Fruit fly (Drosophila melanogaster) whole organism, embryonic: ENCODE data around the gene Cyp4d14.
A peak's percentile ranks its signal among the peaks of the same experiment; 100 is the strongest.

Experiments used
- BEAF-32 ChIP-seq: fragments of 200-800 bp; sonication (Bioruptor generic); optimal IDR thresholded peaks from 3 replicates; lab custom pipeline; 2017; ENCODE audit warnings: missing biosample characterization, missing genetic modification characterization, mild to moderate bottlenecking, moderate library complexity, missing genetic modification reagents
- CG10543 ChIP-seq: fragments of 200-800 bp; sonication (Bioruptor generic); optimal IDR thresholded peaks from 3 replicates; lab custom pipeline; 2017; ENCODE audit warnings: missing biosample characterization, mild to moderate bottlenecking, missing genetic modification characterization, moderate library complexity
- CG10979 ChIP-seq: fragments of 200-800 bp; sonication (Bioruptor generic); optimal IDR thresholded peaks from 2 replicates; lab custom pipeline; 2018; ENCODE audit warnings: missing biosample characterization, mild to moderate bottlenecking, missing genetic modification characterization, moderate library complexity
- CG11247 ChIP-seq: fragments of 200-800 bp; sonication (Bioruptor generic); IDR thresholded peaks from 2 replicates; pipeline ENCODE4 v1.3.6; 2022; ENCODE audit warnings: missing biosample characterization, missing genetic modification characterization
- CG12744 ChIP-seq: fragments of 200-800 bp; sonication (Bioruptor generic); optimal IDR thresholded peaks from 2 replicates; lab custom pipeline; 2016; ENCODE audit warnings: missing biosample characterization, missing genetic modification characterization
- CG12769 ChIP-seq: fragments of 200-800 bp; sonication (Bioruptor generic); optimal IDR thresholded peaks from 2 replicates; lab custom pipeline; 2019; ENCODE audit warnings: missing biosample characterization, mild to moderate bottlenecking, missing genetic modification characterization, moderate library complexity
- CG14014 ChIP-seq: fragments of 200-800 bp; sonication (Bioruptor generic); IDR thresholded peaks from 2 replicates; pipeline ENCODE4 v1.3.6; 2022; ENCODE audit warnings: missing biosample characterization, missing genetic modification characterization
- CG15514 ChIP-seq: fragments of 200-800 bp; sonication (Bioruptor generic); optimal IDR thresholded peaks from 3 replicates; lab custom pipeline; 2017; ENCODE audit warnings: missing biosample characterization, missing genetic modification characterization, mild to moderate bottlenecking, moderate library complexity, missing genetic modification reagents
- CG1603 ChIP-seq: fragments of 200-800 bp; sonication (Bioruptor generic); optimal IDR thresholded peaks from 2 replicates; lab custom pipeline; 2019; ENCODE audit warnings: missing biosample characterization, mild to moderate bottlenecking, missing genetic modification characterization, moderate library complexity
- CG17912 ChIP-seq: fragments of 200-800 bp; sonication (Bioruptor generic); optimal IDR thresholded peaks from 2 replicates; lab custom pipeline; 2018; ENCODE audit warnings: missing biosample characterization, mild to moderate bottlenecking, missing genetic modification characterization
- CG31224 ChIP-seq: fragments of 200-800 bp; sonication (Bioruptor generic); IDR thresholded peaks from 2 replicates; pipeline ENCODE4 v1.3.6; 2022; ENCODE audit warnings: missing biosample characterization, missing genetic modification characterization
- CG3407 ChIP-seq: fragments of 200-800 bp; sonication (Bioruptor generic); optimal IDR thresholded peaks from 2 replicates; lab custom pipeline; 2018; ENCODE audit warnings: missing biosample characterization, mild to moderate bottlenecking, missing genetic modification characterization
- CG6254 ChIP-seq: fragments of 200-800 bp; sonication (Bioruptor generic); optimal IDR thresholded peaks from 3 replicates; lab custom pipeline; 2017; ENCODE audit warnings: mild to moderate bottlenecking, missing biosample characterization, missing genetic modification reagents, missing genetic modification characterization
- CG7372 ChIP-seq: fragments of 200-800 bp; sonication (Bioruptor generic); IDR thresholded peaks from 2 replicates; pipeline ENCODE4 v1.3.6; 2022; ENCODE audit warnings: missing biosample characterization, missing genetic modification characterization
- CG9215 ChIP-seq: fragments of 200-800 bp; sonication (Bioruptor generic); IDR thresholded peaks from 2 replicates; pipeline ENCODE4 v1.3.6; 2022; ENCODE audit warnings: missing biosample characterization, missing genetic modification characterization
- CG9609 ChIP-seq: fragments of 200-800 bp; sonication (Bioruptor generic); optimal IDR thresholded peaks from 3 replicates; lab custom pipeline; 2016; ENCODE audit warnings: missing biosample characterization, missing genetic modification characterization
- CoRest ChIP-seq: fragments of 200-800 bp; sonication (Bioruptor generic); optimal IDR thresholded peaks from 3 replicates; lab custom pipeline; 2018; ENCODE audit warnings: missing biosample characterization, mild to moderate bottlenecking, missing genetic modification characterization, moderate library complexity
- Doc3 ChIP-seq: fragments of 200-800 bp; sonication (Bioruptor generic); IDR thresholded peaks from 3 replicates; pipeline ENCODE4 v1.3.6; 2022; ENCODE audit warnings: missing biosample characterization, missing genetic modification characterization; ENCODE audit not compliant: partially characterized antibody
- Dref ChIP-seq: fragments of 200-800 bp; sonication (Bioruptor generic); IDR thresholded peaks from 2 replicates; pipeline ENCODE4 v1.3.6; 2022; ENCODE audit warnings: missing biosample characterization, missing genetic modification characterization
- E2f2 ChIP-seq: fragments of 200-800 bp; sonication (Bioruptor generic); IDR thresholded peaks from 2 replicates; pipeline ENCODE4 v1.3.6; 2022; ENCODE audit warnings: missing biosample characterization, missing genetic modification characterization
- Hr39 ChIP-seq: fragments of >200 bp; optimal IDR thresholded peaks from 2 replicates; lab custom pipeline; 2017
- MBD-R2 ChIP-seq: fragments of 200-800 bp; sonication (Bioruptor generic); IDR thresholded peaks from 2 replicates; pipeline ENCODE4 v1.3.6; 2022; ENCODE audit warnings: missing biosample characterization, missing genetic modification characterization
- NC2β ChIP-seq: fragments of 200-800 bp; sonication (Bioruptor generic); optimal IDR thresholded peaks from 2 replicates; lab custom pipeline; 2016; ENCODE audit warnings: missing biosample characterization, missing genetic modification characterization
- PHDP ChIP-seq: fragments of 200-800 bp; sonication (Bioruptor generic); optimal IDR thresholded peaks from 3 replicates; lab custom pipeline; 2018; ENCODE audit warnings: missing biosample characterization, mild to moderate bottlenecking, missing genetic modification characterization, moderate library complexity
- Pdp1 ChIP-seq, 2 experiments: fragments of 200-800 bp; sonication (Bioruptor generic); optimal IDR thresholded peaks; 3 replicates each; lab custom pipeline; 2016; ENCODE audit warnings: missing biosample characterization in 2 of 2, missing genetic modification characterization in 2 of 2, mild to moderate bottlenecking in 1 of 2, moderate library complexity in 1 of 2
- Sin3A ChIP-seq: fragments of >200 bp; optimal IDR thresholded peaks from 2 replicates; lab custom pipeline; 2018
- TFAM ChIP-seq: fragments of 200-800 bp; sonication (Bioruptor generic); optimal IDR thresholded peaks from 2 replicates; lab custom pipeline; 2017; ENCODE audit warnings: missing biosample characterization, missing genetic modification characterization, inconsistent platforms
- YL-1 ChIP-seq: fragments of 200-800 bp; sonication (Bioruptor generic); optimal IDR thresholded peaks from 3 replicates; lab custom pipeline; 2017; ENCODE audit warnings: missing biosample characterization, mild to moderate bottlenecking, missing genetic modification characterization
- ap ChIP-seq: fragments of 200-800 bp; sonication (Bioruptor generic); IDR thresholded peaks from 2 replicates; pipeline ENCODE4 v1.3.6; 2022; ENCODE audit warnings: missing biosample characterization, missing genetic modification characterization
- bsh ChIP-seq, 2 experiments: fragments of 200-800 bp; sonication (Bioruptor generic); optimal IDR thresholded peaks; 2 replicates each; lab custom pipeline; 2017 to 2018; ENCODE audit warnings: mild to moderate bottlenecking in 2 of 2, missing biosample characterization in 2 of 2, missing genetic modification characterization in 2 of 2, moderate library complexity in 1 of 2
- cad ChIP-seq: fragments of >200 bp; optimal IDR thresholded peaks from 2 replicates; lab custom pipeline; 2017; ENCODE audit warnings: missing biosample characterization, missing genetic modification characterization
- chinmo ChIP-seq: fragments of 200-800 bp; sonication (Bioruptor generic); IDR thresholded peaks from 4 replicates; pipeline ENCODE4 v1.3.6; 2022; ENCODE audit warnings: missing biosample characterization, missing genetic modification characterization; ENCODE audit not compliant: partially characterized antibody
- crc ChIP-seq: fragments of 200-800 bp; sonication (Bioruptor generic); optimal IDR thresholded peaks from 2 replicates; lab custom pipeline; 2016; ENCODE audit warnings: missing biosample characterization, missing genetic modification characterization
- crol ChIP-seq: fragments of 200-800 bp; sonication (Bioruptor generic); IDR thresholded peaks from 2 replicates; pipeline ENCODE4 v1.3.6; 2022; ENCODE audit warnings: missing biosample characterization, missing genetic modification characterization
- cwo ChIP-seq: fragments of 200-800 bp; sonication (Bioruptor generic); optimal IDR thresholded peaks from 3 replicates; lab custom pipeline; 2017; ENCODE audit warnings: missing biosample characterization, missing genetic modification characterization, mild to moderate bottlenecking, moderate library complexity, missing genetic modification reagents
- fu2 ChIP-seq: fragments of 200-800 bp; sonication (Bioruptor generic); optimal IDR thresholded peaks from 2 replicates; lab custom pipeline; 2016; ENCODE audit warnings: missing biosample characterization, missing genetic modification characterization
- gem ChIP-seq: fragments of 200-800 bp; sonication (Bioruptor generic); optimal IDR thresholded peaks from 2 replicates; lab custom pipeline; 2019; ENCODE audit warnings: missing biosample characterization, mild to moderate bottlenecking, missing genetic modification characterization, moderate library complexity
- gsb ChIP-seq: fragments of 200-800 bp; sonication (Bioruptor generic); IDR thresholded peaks from 2 replicates; pipeline ENCODE4 v1.3.6; 2022; ENCODE audit warnings: missing biosample characterization, missing genetic modification characterization
- ham ChIP-seq: fragments of 200-800 bp; sonication (Bioruptor generic); IDR thresholded peaks from 2 replicates; pipeline ENCODE4 v1.3.6; 2022; ENCODE audit warnings: missing biosample characterization, missing genetic modification characterization
- her ChIP-seq: fragments of 200-800 bp; sonication (Bioruptor generic); optimal IDR thresholded peaks from 2 replicates; lab custom pipeline; 2016; ENCODE audit warnings: missing biosample characterization, missing genetic modification characterization
- mirr ChIP-seq: fragments of 200-800 bp; sonication (Bioruptor generic); optimal IDR thresholded peaks from 3 replicates; lab custom pipeline; 2018; ENCODE audit warnings: missing biosample characterization, mild to moderate bottlenecking, missing genetic modification characterization
- odd ChIP-seq: fragments of 200-800 bp; sonication (Bioruptor generic); optimal IDR thresholded peaks from 2 replicates; lab custom pipeline; 2017; ENCODE audit warnings: missing biosample characterization, mild to moderate bottlenecking, missing genetic modification characterization
- pzg ChIP-seq: fragments of 200-800 bp; sonication (Bioruptor generic); optimal IDR thresholded peaks from 3 replicates; lab custom pipeline; 2018; ENCODE audit warnings: missing biosample characterization, mild to moderate bottlenecking, missing genetic modification characterization, moderate library complexity
- ranshi ChIP-seq: fragments of 200-800 bp; sonication (Bioruptor generic); IDR thresholded peaks from 2 replicates; pipeline ENCODE4 v1.3.6; 2022; ENCODE audit warnings: missing biosample characterization, missing genetic modification characterization
- sd ChIP-seq: fragments of 200-800 bp; sonication (Bioruptor generic); optimal IDR thresholded peaks from 3 replicates; lab custom pipeline; 2018; ENCODE audit warnings: missing biosample characterization, mild to moderate bottlenecking, missing genetic modification characterization, moderate library complexity
- sens ChIP-seq: fragments of 200-800 bp; sonication (Bioruptor generic); peaks from one replicate; lab custom pipeline; 2016; ENCODE audit warnings: missing biosample characterization, missing genetic modification characterization
- sr ChIP-seq: fragments of 200-800 bp; sonication (Bioruptor generic); IDR thresholded peaks from 3 replicates; pipeline ENCODE4 v1.3.6; 2022; ENCODE audit warnings: missing biosample characterization, missing genetic modification characterization
- tin ChIP-seq: fragments of 200-800 bp; sonication (Bioruptor generic); optimal IDR thresholded peaks from 3 replicates; lab custom pipeline; 2016; ENCODE audit warnings: missing biosample characterization, missing genetic modification characterization

Cyp4d14 gene

DNA sequence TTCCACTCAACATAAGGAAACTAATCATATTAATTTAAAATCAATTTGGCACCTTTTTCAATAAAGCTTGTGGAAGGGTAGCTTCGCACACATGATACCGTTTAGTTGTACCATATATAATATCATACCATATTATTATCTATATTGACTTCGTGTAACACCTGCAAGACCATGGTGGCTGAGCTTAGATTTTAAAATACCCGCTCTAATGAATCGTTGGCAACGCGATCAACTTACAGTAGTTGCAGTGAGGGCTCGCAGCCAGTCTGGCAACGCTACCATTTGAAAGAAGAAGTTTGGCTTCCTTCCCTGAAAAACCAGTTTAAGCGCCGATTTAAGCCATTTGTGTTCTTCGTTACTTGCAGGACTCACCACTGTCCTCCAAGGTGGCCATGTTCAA lies 4.7 kb downstream of the Cyp4d14 start (continued):
- TF ChIP-seq CG10543 (GFP tag; lab: Kevin White, UChicago): no peak
- no peak for TF ChIP-seq tin (GFP tag; lab: Kevin White, UChicago)
- TF ChIP-seq Doc3 (GFP tag; lab: Robert Waterston, UW): no peak
- TF ChIP-seq Sin3A: peak; percentile 75
- TF ChIP-seq BEAF-32: peak; percentile 30
- peak; percentile 12 for TF ChIP-seq CG15514
- TF ChIP-seq CG9215 (GFP tag; lab: Robert Waterston, UW): no peak
- TF ChIP-seq YL-1: no peak
- TF ChIP-seq NC2β (GFP tag; lab: Kevin White, UChicago): no peak
- TF ChIP-seq MBD-R2: peak; percentile 24; the same call in 1 of the 2 replicates
- TF ChIP-seq fu2 (GFP tag; lab: Kevin White, UChicago): no peak
- no peak for TF ChIP-seq TFAM (GFP tag; lab: Kevin White, UChicago)
- no peak for TF ChIP-seq CG17912
- no peak for TF ChIP-seq CG14014 (GFP tag; lab: Robert Waterston, UW)
- TF ChIP-seq her: no peak
- no peak for TF ChIP-seq mirr (GFP tag; lab: Kevin White, UChicago)
- peak; percentile 35; the same call in 1 of the 2 replicates for TF ChIP-seq Dref
- TF ChIP-seq CG12744 (GFP tag; lab: Kevin White, UChicago): no peak
- no peak for TF ChIP-seq CG6254
- TF ChIP-seq E2f2 (GFP tag; lab: Robert Waterston, UW): peak; percentile 90
- no peak for TF ChIP-seq CG9609
- TF ChIP-seq CG1603: peak; percentile 11
- TF ChIP-seq CG10979: no peak
- no peak for TF ChIP-seq crc (GFP tag; lab: Kevin White, UChicago)
- peak; percentile 51 for TF ChIP-seq pzg
- no peak for TF ChIP-seq CG7372 (GFP tag; lab: Robert Waterston, UW)
- TF ChIP-seq CoRest: no peak
- TF ChIP-seq ranshi (GFP tag; lab: Robert Waterston, UW): no peak
- TF ChIP-seq bsh (GFP tag; optimal IDR thresholded peaks at IDR 0.05; lab: Kevin White, UChicago): no peak
- TF ChIP-seq sens (GFP tag; lab: Kevin White, UChicago): peak; percentile 9
- no peak for TF ChIP-seq ap (GFP tag; lab: Robert Waterston, UW)
- TF ChIP-seq PHDP (tag; lab: Kevin White, UChicago): no peak
- TF ChIP-seq odd: no peak
- TF ChIP-seq CG3407 (GFP tag; lab: Kevin White, UChicago): no peak
- no peak for TF ChIP-seq CG11247

- TF ChIP-seq CG31224 (no peak), CG11247 (no peak), Hr39 (lab: Kevin White, UChicago) (peak; percentile 85), Pdp1 (GFP tag; optimal IDR thresholded peaks at IDR 0.05; lab: Kevin White, UChicago) (peak in 1 of 2 experiments; percentile 53), sr (GFP tag; lab: Robert Waterston, UW) (peak; percentile 46; the same call in 1 of the 3 replicates), cwo (peak; percentile 44), gsb (no peak), CG10543 (GFP tag; lab: Kevin White, UChicago) (peak; percentile 12), gem (tag; lab: Kevin White, UChicago) (no peak), cad (no peak), sd (tag; lab: Kevin White, UChicago) (peak; percentile 79), crol (0 out of 2 replicates have a peak, but pooled peaks have one; percentile 10), ham (GFP tag; lab: Robert Waterston, UW) (no peak), chinmo (GFP tag; lab: Robert Waterston, UW) (0 out of 4 replicates have a peak, but pooled peaks have one; percentile 57), CG12769 (tag; lab: Kevin White, UChicago) (peak; percentile 57)
- TF ChIP-seq, all 482 proteins: peak for 9
These were observed 6.5 kb downstream of the Cyp4d14 start for dm6 chrX:2168485-2169199.
